Worm (Caenorhabditis elegans) whole organism, L1 larva: Measurements from ENCODE around the gene C04H5.7.

Experiments
- lin-35 ChIP-seq, 2 experiments: fragments of 150-350 bp; optimal IDR thresholded peaks; 2 replicates each; lab custom pipeline; 2014; ENCODE audit warnings: missing biosample characterization in 2 of 2, missing genetic modification characterization in 2 of 2, missing genetic modification reagents in 2 of 2
- nhr-11 ChIP-seq: fragments of 150-350 bp; optimal IDR thresholded peaks from 2 replicates; lab custom pipeline; 2014; ENCODE audit warnings: missing biosample characterization, missing genetic modification characterization
- nhr-85 ChIP-seq: sonication (generic microtip); peaks from one replicate; lab custom pipeline; 2016; ENCODE audit warnings: missing genetic modification characterization, inconsistent platforms, missing compliant biosample characterization

ce11 chrII:14578013-14578412 is 40.3 kb downstream of the C04H5.7 start, which contains the start of gene nspb-7:
- TF ChIP-seq nhr-85 (tag; lab: Kevin White, UChicago): no peak
- TF ChIP-seq nhr-11 (tag; lab: Kevin White, UChicago): no peak
- no peak for TF ChIP-seq lin-35 (GFP tag; optimal IDR thresholded peaks at IDR 0.05; lab: Kevin White, UChicago)
